Fruit fly (Drosophila melanogaster): ENCODE results near the gene CG14151.

CG14151 gene

DNA sequence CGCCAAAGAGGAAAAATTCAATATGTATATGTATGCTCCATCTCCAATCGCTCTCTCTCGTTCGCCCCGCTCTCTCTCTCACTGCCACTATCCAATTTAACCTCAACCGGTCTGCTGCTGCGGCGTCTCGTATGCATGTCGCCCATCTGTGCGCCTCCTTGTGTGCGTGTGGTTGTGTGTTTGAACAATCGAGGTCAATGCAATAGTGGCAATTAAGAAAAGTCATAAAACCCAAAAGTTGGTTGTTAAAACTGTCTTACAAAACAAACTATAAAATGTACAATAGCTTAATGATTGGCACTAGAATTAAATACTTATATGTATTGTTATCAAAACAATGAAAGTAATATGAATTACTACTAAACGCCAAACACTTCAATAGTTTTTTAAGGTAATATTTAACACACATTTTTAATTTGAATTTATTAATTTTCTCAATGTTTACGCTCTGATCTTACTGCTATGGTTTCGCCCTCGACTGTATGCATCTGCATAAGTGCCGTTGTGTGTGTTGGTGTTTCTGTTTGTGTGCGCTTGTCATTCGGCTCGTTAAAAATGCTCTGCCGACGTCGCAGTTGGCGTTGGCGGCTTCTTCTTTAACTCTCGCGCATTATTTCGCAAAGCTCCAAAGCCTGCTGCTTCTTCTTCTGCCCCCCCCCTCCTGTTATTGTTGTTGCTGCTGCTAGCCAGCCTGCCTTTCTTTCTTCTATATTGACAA, 37.3 kb upstream of the CG14151 start (continued):
- TF ChIP-seq HLHmδ (GFP tag; optimal IDR thresholded peaks at IDR 0.05) (no peak), cwo (GFP tag; optimal IDR thresholded peaks at IDR 0.05) (peak; percentile 94), chinmo (GFP tag; IDR thresholded peaks at IDR 0.05; ENCODE audit: partially characterized antibody) (peak; percentile 66; the same call in 3 of the 4 replicates), CG7786 (GFP tag; optimal IDR thresholded peaks at IDR 0.05) (peak; percentile 74), CG11560 (tag; IDR thresholded peaks at IDR 0.05) (peak; percentile 73; the same call in 2 of the 3 replicates), CG13894 (tag; optimal IDR thresholded peaks at IDR 0.05) (peak; percentile 86), dysf (GFP tag; IDR thresholded peaks at IDR 0.05) (peak; percentile 95), kay (GFP tag; optimal IDR thresholded peaks at IDR 0.05) (peak; percentile 85), Sox100B (GFP tag; optimal IDR thresholded peaks at IDR 0.05) (peak; percentile 99), Adf1 (GFP tag; IDR thresholded peaks at IDR 0.05) (peak; percentile 85), CG8765 (GFP tag; IDR thresholded peaks at IDR 0.05) (peak; percentile 81), Sin3A (optimal IDR thresholded peaks at IDR 0.05) (no peak), Optix (GFP tag; IDR thresholded peaks at IDR 0.05) (peak; percentile 41; the same call in 1 of the 3 replicates), Dip3 (GFP tag; optimal IDR thresholded peaks at IDR 0.05) (peak; percentile 74), CG1024 (GFP tag; IDR thresholded peaks at IDR 0.05) (peak; percentile 65), slp2 (GFP tag; optimal IDR thresholded peaks at IDR 0.05) (peak; percentile 76), CG18619 (GFP tag; optimal IDR thresholded peaks at IDR 0.05) (peak; percentile 98), MTF-1 (GFP tag; optimal IDR thresholded peaks at IDR 0.05; ENCODE audit: borderline replicate concordance) (peak; percentile 83), stc (GFP tag; IDR thresholded peaks at IDR 0.05) (peak; percentile 92), CG18262 (tag; optimal IDR thresholded peaks at IDR 0.05) (peak; percentile 100), az2 (GFP tag; optimal IDR thresholded peaks at IDR 0.05) (peak; percentile 97), ems (GFP tag; optimal IDR thresholded peaks at IDR 0.05) (peak; percentile 95), CoRest (tag; optimal IDR thresholded peaks at IDR 0.05) (peak; percentile 99), Nf-YA (GFP tag; IDR thresholded peaks at IDR 0.05) (peak; percentile 65), z (GFP tag; IDR thresholded peaks at IDR 0.05) (no peak; the same call in 2 of the 3 replicates), E2f1 (GFP tag; IDR thresholded peaks at IDR 0.05) (peak; percentile 95), CG4404 (GFP tag; IDR thresholded peaks at IDR 0.05) (peak; percentile 90), tna (GFP tag; IDR thresholded peaks at IDR 0.05; ENCODE audit: partially characterized antibody) (no peak), peb (GFP tag; IDR thresholded peaks at IDR 0.05) (peak; percentile 89), sim (GFP tag; IDR thresholded peaks at IDR 0.05) (peak; percentile 91), salm (tag; optimal IDR thresholded peaks at IDR 0.05) (peak; percentile 97), wor (GFP tag; IDR thresholded peaks at IDR 0.05) (peak; percentile 91), Atf6 (GFP tag; IDR thresholded peaks at IDR 0.05) (peak; percentile 92), Antp (GFP tag; optimal IDR thresholded peaks at IDR 0.05) (peak; percentile 64), Doc2 (GFP tag; IDR thresholded peaks at IDR 0.05) (no peak; the same call in 1 of the 2 replicates), CG2889 (GFP tag; IDR thresholded peaks at IDR 0.05) (peak; percentile 84), Poxn (GFP tag; IDR thresholded peaks at IDR 0.05) (peak; percentile 55; the same call in 1 of the 2 replicates), CrebB (tag; optimal IDR thresholded peaks at IDR 0.05) (peak; percentile 96), zf30C (GFP tag; optimal IDR thresholded peaks at IDR 0.05) (no peak), knrl (GFP tag; IDR thresholded peaks at IDR 0.05; ENCODE audit: partially characterized antibody) (no peak), CG8359 (GFP tag; optimal IDR thresholded peaks at IDR 0.05; ENCODE audit: borderline replicate concordance) (peak; percentile 91), CG11085 (GFP tag; IDR thresholded peaks at IDR 0.05) (no peak; the same call in none of the 2 replicates), gsb (GFP tag; IDR thresholded peaks at IDR 0.05) (peak; percentile 81), twi (tag; optimal IDR thresholded peaks at IDR 0.05) (peak; percentile 99), schlank (tag; optimal IDR thresholded peaks at IDR 0.05) (peak; percentile 84), vnd (GFP tag; IDR thresholded peaks at IDR 0.05; ENCODE audit: partially characterized antibody) (no peak), row (GFP tag; IDR thresholded peaks at IDR 0.05) (peak; percentile 97), wek (GFP tag; optimal IDR thresholded peaks at IDR 0.05) (peak; percentile 87), tll (GFP tag; optimal IDR thresholded peaks at IDR 0.05) (peak in 1 of 2 experiments; percentile 91), CG30431 (GFP tag; optimal IDR thresholded peaks at IDR 0.05) (peak; percentile 92)
